Fruit fly (Drosophila melanogaster) whole organism, embryonic: ENCODE results near the gene CG32318.

Source experiments
- Awh ChIP-seq: fragments of 200-800 bp; sonication (Bioruptor generic); IDR thresholded peaks from 2 replicates; pipeline ENCODE4, ENCODE4 v1.3.6; 2022; ENCODE audit warnings: missing biosample characterization, missing genetic modification characterization
- CG10147 ChIP-seq: fragments of 200-800 bp; sonication (Bioruptor generic); optimal IDR thresholded peaks from 2 replicates; lab custom pipeline; 2019; ENCODE audit warnings: missing biosample characterization, mild to moderate bottlenecking, missing genetic modification characterization, moderate library complexity
- CG11085 ChIP-seq: fragments of 200-800 bp; sonication (Bioruptor generic); IDR thresholded peaks from 2 replicates; pipeline ENCODE4 v1.3.6; 2022; ENCODE audit warnings: missing biosample characterization, missing genetic modification characterization
- CG12155 ChIP-seq: fragments of 200-800 bp; sonication (Bioruptor generic); optimal IDR thresholded peaks from 3 replicates; lab custom pipeline; 2016; ENCODE audit warnings: missing biosample characterization, missing genetic modification characterization
- CG12769 ChIP-seq: fragments of 200-800 bp; sonication (Bioruptor generic); optimal IDR thresholded peaks from 2 replicates; lab custom pipeline; 2019; ENCODE audit warnings: missing biosample characterization, mild to moderate bottlenecking, missing genetic modification characterization, moderate library complexity
- CG15696 ChIP-seq: fragments of 200-800 bp; sonication (Bioruptor generic); optimal IDR thresholded peaks from 2 replicates; lab custom pipeline; 2019; ENCODE audit warnings: missing biosample characterization, mild to moderate bottlenecking, missing genetic modification characterization, moderate library complexity
- CG17612 ChIP-seq: fragments of 200-800 bp; sonication (Bioruptor generic); IDR thresholded peaks from 2 replicates; pipeline ENCODE4 v1.3.6; 2022; ENCODE audit warnings: missing biosample characterization, missing genetic modification characterization
- CG30020 ChIP-seq: fragments of 200-800 bp; optimal IDR thresholded peaks from 2 replicates; lab custom pipeline; 2019; ENCODE audit warnings: missing biosample characterization, mild to moderate bottlenecking, missing genetic modification characterization, moderate library complexity
- CG30403 ChIP-seq: fragments of 200-800 bp; sonication (Bioruptor generic); optimal IDR thresholded peaks from 3 replicates; lab custom pipeline; 2016; ENCODE audit warnings: missing biosample characterization, missing genetic modification characterization
- CG3281 ChIP-seq: fragments of 200-800 bp; sonication (Bioruptor generic); optimal IDR thresholded peaks from 3 replicates; lab custom pipeline; 2017; ENCODE audit warnings: missing biosample characterization, mild to moderate bottlenecking, missing genetic modification characterization
- CG34422 ChIP-seq: fragments of 200-800 bp; sonication (Bioruptor generic); IDR thresholded peaks from 3 replicates; pipeline ENCODE4 v1.3.6; 2022; ENCODE audit warnings: missing biosample characterization, missing genetic modification characterization
- CG3838 ChIP-seq: fragments of 200-800 bp; sonication (Bioruptor generic); optimal IDR thresholded peaks from 3 replicates; lab custom pipeline; 2016; ENCODE audit warnings: missing biosample characterization, missing genetic modification characterization
- CG42726 ChIP-seq: fragments of 200-800 bp; sonication (Bioruptor generic); IDR thresholded peaks from 2 replicates; pipeline ENCODE4 v1.3.6; 2022; ENCODE audit warnings: missing biosample characterization, missing genetic modification characterization; ENCODE audit not compliant: partially characterized antibody
- CG43689 ChIP-seq: fragments of 200-800 bp; sonication (Bioruptor generic); IDR thresholded peaks from 2 replicates; pipeline ENCODE4 v1.3.6; 2022; ENCODE audit warnings: missing biosample characterization, missing genetic modification characterization
- CG4404 ChIP-seq: fragments of 200-800 bp; sonication (Bioruptor generic); IDR thresholded peaks from 2 replicates; pipeline ENCODE4 v1.3.6; 2022; ENCODE audit warnings: missing biosample characterization, missing genetic modification characterization
- CG4617 ChIP-seq: fragments of 200-800 bp; sonication (Bioruptor generic); optimal IDR thresholded peaks from 3 replicates; lab custom pipeline; 2016; ENCODE audit warnings: missing biosample characterization, missing genetic modification characterization, borderline replicate concordance
- CG6654 ChIP-seq: fragments of 200-800 bp; sonication (Bioruptor generic); optimal IDR thresholded peaks from 2 replicates; lab custom pipeline; 2017; ENCODE audit warnings: missing biosample characterization, mild to moderate bottlenecking, missing genetic modification characterization
- CG8388 ChIP-seq: fragments of 200-800 bp; sonication (Bioruptor generic); optimal IDR thresholded peaks from 2 replicates; lab custom pipeline; 2019; ENCODE audit warnings: missing biosample characterization, mild to moderate bottlenecking, missing genetic modification characterization, moderate library complexity
- CG8765 ChIP-seq: fragments of 200-800 bp; sonication (Bioruptor generic); IDR thresholded peaks from 2 replicates; pipeline ENCODE4 v1.3.6; 2022; ENCODE audit warnings: missing biosample characterization, missing genetic modification characterization
- CTCF ChIP-seq: fragments of 200-800 bp; sonication (Bioruptor generic); optimal IDR thresholded peaks from 2 replicates; lab custom pipeline; 2017; ENCODE audit warnings: missing biosample characterization, mild to moderate bottlenecking, missing genetic modification characterization, moderate library complexity
- CrebB ChIP-seq: fragments of 200-800 bp; sonication (Bioruptor generic); optimal IDR thresholded peaks from 3 replicates; lab custom pipeline; 2018; ENCODE audit warnings: missing biosample characterization, mild to moderate bottlenecking, missing genetic modification characterization
- Deaf1 ChIP-seq: fragments of 200-800 bp; optimal IDR thresholded peaks from 3 replicates; lab custom pipeline; 2019; ENCODE audit warnings: missing biosample characterization, mild to moderate bottlenecking, missing genetic modification characterization, moderate library complexity
- Fer3 ChIP-seq: fragments of 200-800 bp; sonication (Bioruptor generic); optimal IDR thresholded peaks from 2 replicates; lab custom pipeline; 2018; ENCODE audit warnings: missing biosample characterization, mild to moderate bottlenecking, missing genetic modification characterization, moderate library complexity
- HHEX ChIP-seq: fragments of 200-800 bp; sonication (Bioruptor generic); optimal IDR thresholded peaks from 3 replicates; lab custom pipeline; 2017; ENCODE audit warnings: missing biosample characterization, mild to moderate bottlenecking, missing genetic modification characterization, missing genetic modification reagents
- Jarid2 ChIP-seq: fragments of 200-800 bp; sonication (Bioruptor generic); optimal IDR thresholded peaks from 3 replicates; lab custom pipeline; 2017; ENCODE audit warnings: mild to moderate bottlenecking, missing biosample characterization, missing genetic modification reagents, missing genetic modification characterization
- Ptx1 ChIP-seq: fragments of 200-800 bp; sonication (Bioruptor generic); IDR thresholded peaks from 2 replicates; pipeline ENCODE4 v1.3.6; 2022; ENCODE audit warnings: missing biosample characterization, missing genetic modification characterization
- Taf1 ChIP-seq: fragments of 200-800 bp; sonication (Bioruptor generic); IDR thresholded peaks from 2 replicates; pipeline ENCODE4 v1.3.6; 2022; ENCODE audit warnings: missing biosample characterization, missing genetic modification characterization
- cato ChIP-seq: fragments of 200-800 bp; sonication (Bioruptor generic); optimal IDR thresholded peaks from 2 replicates; lab custom pipeline; 2016; ENCODE audit warnings: missing biosample characterization, missing genetic modification characterization, borderline replicate concordance
- cg ChIP-seq: fragments of 200-800 bp; sonication (Bioruptor generic); optimal IDR thresholded peaks from 3 replicates; lab custom pipeline; 2019; ENCODE audit warnings: missing biosample characterization, mild to moderate bottlenecking, missing genetic modification characterization, moderate library complexity
- crol ChIP-seq: fragments of 200-800 bp; sonication (Bioruptor generic); IDR thresholded peaks from 2 replicates; pipeline ENCODE4 v1.3.6; 2022; ENCODE audit warnings: missing biosample characterization, missing genetic modification characterization
- emc ChIP-seq: fragments of 200-800 bp; sonication (Bioruptor generic); optimal IDR thresholded peaks from 2 replicates; lab custom pipeline; 2016; ENCODE audit warnings: missing biosample characterization, missing genetic modification characterization
- eyg ChIP-seq: fragments of 200-800 bp; sonication (Bioruptor generic); optimal IDR thresholded peaks from 3 replicates; lab custom pipeline; 2016; ENCODE audit warnings: missing biosample characterization, missing genetic modification characterization
- fd96Cb ChIP-seq: fragments of 200-800 bp; sonication (Bioruptor generic); optimal IDR thresholded peaks from 2 replicates; lab custom pipeline; 2018; ENCODE audit warnings: missing biosample characterization, mild to moderate bottlenecking, missing genetic modification characterization, moderate library complexity
- grau ChIP-seq: fragments of 200-800 bp; optimal IDR thresholded peaks from 3 replicates; lab custom pipeline; 2019; ENCODE audit warnings: missing biosample characterization, mild to moderate bottlenecking, missing genetic modification characterization, moderate library complexity
- gsb ChIP-seq: fragments of 200-800 bp; sonication (Bioruptor generic); IDR thresholded peaks from 2 replicates; pipeline ENCODE4 v1.3.6; 2022; ENCODE audit warnings: missing biosample characterization, missing genetic modification characterization
- ham ChIP-seq: fragments of 200-800 bp; sonication (Bioruptor generic); IDR thresholded peaks from 2 replicates; pipeline ENCODE4 v1.3.6; 2022; ENCODE audit warnings: missing biosample characterization, missing genetic modification characterization
- her ChIP-seq: fragments of 200-800 bp; sonication (Bioruptor generic); optimal IDR thresholded peaks from 2 replicates; lab custom pipeline; 2016; ENCODE audit warnings: missing biosample characterization, missing genetic modification characterization
- kah ChIP-seq: fragments of 200-800 bp; sonication (Bioruptor generic); optimal IDR thresholded peaks from 2 replicates; lab custom pipeline; 2018; ENCODE audit warnings: missing biosample characterization, mild to moderate bottlenecking, missing genetic modification characterization
- kni ChIP-seq: fragments of 200-800 bp; sonication (Bioruptor generic); optimal IDR thresholded peaks from 3 replicates; lab custom pipeline; 2017; ENCODE audit warnings: mild to moderate bottlenecking, missing biosample characterization, missing genetic modification reagents, missing genetic modification characterization
- knrl ChIP-seq: fragments of 200-800 bp; sonication (Bioruptor generic); IDR thresholded peaks from 3 replicates; pipeline ENCODE4 v1.3.6; 2022; ENCODE audit warnings: missing biosample characterization, missing genetic modification characterization; ENCODE audit not compliant: partially characterized antibody
- lilli ChIP-seq: fragments of 200-800 bp; sonication (Bioruptor generic); optimal IDR thresholded peaks from 3 replicates; lab custom pipeline; 2016; ENCODE audit warnings: missing biosample characterization, missing genetic modification characterization
- lola ChIP-seq, 3 experiments: fragments of >200 bp in 2 of 3; fragments of 200-800 bp in 1 of 3; sonication (Bioruptor generic) in 1 of 3; optimal IDR thresholded peaks; 2 replicates each; lab custom pipeline; 2017 to 2019; ENCODE audit warnings: missing biosample characterization in 3 of 3, missing genetic modification characterization in 3 of 3, mild to moderate bottlenecking in 1 of 3, moderate library complexity in 1 of 3
- nmo ChIP-seq: fragments of 200-800 bp; sonication (Bioruptor generic); optimal IDR thresholded peaks from 2 replicates; lab custom pipeline; 2018; ENCODE audit warnings: missing biosample characterization, mild to moderate bottlenecking, missing genetic modification characterization, moderate library complexity
- sr ChIP-seq: fragments of 200-800 bp; sonication (Bioruptor generic); IDR thresholded peaks from 3 replicates; pipeline ENCODE4 v1.3.6; 2022; ENCODE audit warnings: missing biosample characterization, missing genetic modification characterization
- ssp ChIP-seq: fragments of 200-800 bp; sonication (Bioruptor generic); IDR thresholded peaks from 2 replicates; pipeline ENCODE4 v1.3.6; 2022; ENCODE audit warnings: missing biosample characterization, missing genetic modification characterization
- tap ChIP-seq: fragments of 200-800 bp; optimal IDR thresholded peaks from 3 replicates; lab custom pipeline; 2019; ENCODE audit warnings: missing biosample characterization, mild to moderate bottlenecking, missing genetic modification characterization, moderate library complexity
- twi ChIP-seq: fragments of 200-800 bp; optimal IDR thresholded peaks from 2 replicates; lab custom pipeline; 2019; ENCODE audit warnings: missing biosample characterization, mild to moderate bottlenecking, missing genetic modification characterization, moderate library complexity
- usp ChIP-seq: fragments of >200 bp; optimal IDR thresholded peaks from 2 replicates; lab custom pipeline; 2017; ENCODE audit warnings: missing biosample characterization, missing genetic modification characterization

The CG32318 gene

dm6 chr3L:1247627-1248295, 1.0 kb upstream of the CG32318 start, which contains the start of the genes Psf1 and Sac1 (continued):
- peak; percentile 83 for TF ChIP-seq CG30020
- no peak for TF ChIP-seq her (GFP tag; lab: Kevin White, UChicago)
- TF ChIP-seq ham: no peak
- no peak for TF ChIP-seq fd96Cb (tag; lab: Kevin White, UChicago)
- TF ChIP-seq cato (GFP tag; lab: Kevin White, UChicago): peak; percentile 14
- TF ChIP-seq Ptx1 (GFP tag; lab: Robert Waterston, UW): peak; percentile 61
- no peak for TF ChIP-seq gsb (GFP tag; lab: Robert Waterston, UW)
- peak; percentile 93 for TF ChIP-seq knrl
- TF ChIP-seq CG3838: no peak
- no peak for TF ChIP-seq CrebB
- TF ChIP-seq emc (GFP tag; lab: Kevin White, UChicago): no peak
- TF ChIP-seq Jarid2 (GFP tag; lab: Kevin White, UChicago): no peak
- TF ChIP-seq sr: no peak
- no peak for TF ChIP-seq twi (tag; lab: Kevin White, UChicago)
- peak; percentile 76 for TF ChIP-seq lilli (GFP tag; lab: Kevin White, UChicago)
- no peak; the same call in 1 of the 2 replicates for TF ChIP-seq CG11085 (GFP tag; lab: Robert Waterston, UW)
- TF ChIP-seq kah (GFP tag; lab: Kevin White, UChicago): no peak
- TF ChIP-seq grau (tag; lab: Kevin White, UChicago): peak; percentile 58
- TF ChIP-seq CG3281 (GFP tag; lab: Kevin White, UChicago): no peak
- TF ChIP-seq CG43689: no peak
- TF ChIP-seq CG12769 (tag; lab: Kevin White, UChicago): no peak
- TF ChIP-seq kni (GFP tag; lab: Kevin White, UChicago): peak; percentile 13
- TF ChIP-seq CTCF (GFP tag; lab: Kevin White, UChicago): no peak
- TF ChIP-seq usp: no peak
- TF ChIP-seq Fer3 (tag; lab: Kevin White, UChicago): no peak
- peak; percentile 91 for TF ChIP-seq ssp
- TF ChIP-seq CG4404 (GFP tag; lab: Robert Waterston, UW): no peak; the same call in 1 of the 2 replicates
- TF ChIP-seq tap: no peak
- no peak for TF ChIP-seq HHEX (GFP tag; lab: Kevin White, UChicago)
- peak; percentile 7 for TF ChIP-seq eyg (GFP tag; lab: Kevin White, UChicago)
- 0 out of 2 replicates have a peak, but pooled peaks have one; percentile 36 for TF ChIP-seq CG8765 (GFP tag; lab: Robert Waterston, UW)
- peak; percentile 57; the same call in 1 of the 2 replicates for TF ChIP-seq CG42726 (GFP tag; lab: Robert Waterston, UW)
- peak; percentile 70 for TF ChIP-seq CG12155 (GFP tag; lab: Kevin White, UChicago)
- no peak for TF ChIP-seq crol (GFP tag; lab: Robert Waterston, UW)
- no peak for TF ChIP-seq CG17612 (GFP tag; lab: Robert Waterston, UW)
- TF ChIP-seq CG6654: no peak
- peak; percentile 45 for TF ChIP-seq CG10147 (GFP tag; lab: Kevin White, UChicago)
- TF ChIP-seq nmo (GFP tag; lab: Kevin White, UChicago): peak; percentile 80
- peak; percentile 4 for TF ChIP-seq CG8388 (GFP tag; lab: Kevin White, UChicago)
- TF ChIP-seq cg: no peak
- TF ChIP-seq CG34422 (GFP tag; lab: Robert Waterston, UW): peak; percentile 58; the same call in 1 of the 3 replicates
- no peak for TF ChIP-seq Deaf1 (tag; lab: Kevin White, UChicago)
- no peak for TF ChIP-seq Awh (GFP tag; lab: Robert Waterston, UW)
- TF ChIP-seq CG4617 (GFP tag; lab: Kevin White, UChicago): peak; percentile 94
- peak; percentile 64 for TF ChIP-seq CG30403 (GFP tag; lab: Kevin White, UChicago)
- TF ChIP-seq CG15696 (tag; lab: Kevin White, UChicago): peak; percentile 46
- no peak for TF ChIP-seq Taf1
- TF ChIP-seq lola (GFP tag; optimal IDR thresholded peaks at IDR 0.05; lab: Kevin White, UChicago): peak in 1 of 3 experiments; percentile 53
